Worm (Caenorhabditis elegans) whole organism, L2 larva: ENCODE results near the gene H04M03.3.

Experiments
- R02D3.7 ChIP-seq: fragments of 150-350 bp; optimal IDR thresholded peaks from 2 replicates; lab custom pipeline; 2014; ENCODE audit warnings: missing biosample characterization, missing genetic modification characterization
- ZK546.5 ChIP-seq: sonication (generic microtip); optimal IDR thresholded peaks from 2 replicates; lab custom pipeline; 2017; ENCODE audit warnings: missing biosample characterization, missing genetic modification characterization
- elt-3 ChIP-seq: sonication (generic microtip); optimal IDR thresholded peaks from 2 replicates; lab custom pipeline; 2017; ENCODE audit warnings: missing biosample characterization, missing genetic modification characterization
- nhr-11 ChIP-seq: fragments of 150-350 bp; optimal IDR thresholded peaks from 2 replicates; lab custom pipeline; 2014; ENCODE audit warnings: missing biosample characterization, missing genetic modification characterization
- nhr-23 ChIP-seq: fragments of 150-350 bp; optimal IDR thresholded peaks from 2 replicates; lab custom pipeline; 2014; ENCODE audit warnings: missing biosample characterization, missing genetic modification reagents, missing genetic modification characterization
- skn-1 ChIP-seq: sonication (generic microtip); optimal IDR thresholded peaks from 2 replicates; lab custom pipeline; 2017; ENCODE audit warnings: missing biosample characterization, missing genetic modification characterization
- sma-9 ChIP-seq, 2 experiments: fragments of 150-350 bp in 1 of 2; sonication (generic microtip) in 1 of 2; optimal IDR thresholded peaks; 2 replicates each; lab custom pipeline; 2014 to 2016; ENCODE audit warnings: missing genetic modification characterization in 2 of 2, mild to moderate bottlenecking in 1 of 2, missing biosample characterization in 1 of 2, missing compliant biosample characterization in 1 of 2, missing genetic modification reagents in 1 of 2, moderate library complexity in 1 of 2
- ztf-4 ChIP-seq: fragments of 150-350 bp; optimal IDR thresholded peaks from 2 replicates; lab custom pipeline; 2014; ENCODE audit warnings: missing biosample characterization, missing genetic modification characterization

DNA sequence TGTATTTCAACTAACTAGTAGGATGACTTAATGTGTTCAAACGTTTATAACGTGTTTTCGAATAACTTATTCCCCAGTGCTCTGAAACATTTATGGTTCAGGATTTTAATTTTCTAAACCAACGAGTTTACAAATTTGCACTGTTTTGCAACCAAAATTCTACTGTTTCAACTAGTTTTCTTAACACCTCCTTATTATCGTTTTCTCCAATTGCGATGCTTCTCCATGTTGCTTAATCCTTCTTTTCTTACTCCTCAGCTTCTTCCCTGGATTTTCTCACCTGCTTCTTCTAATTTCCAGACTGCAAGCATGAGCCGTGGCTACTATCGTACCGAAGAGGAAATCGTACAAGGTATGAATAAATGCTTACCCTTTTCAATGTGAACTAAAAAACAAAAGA is 39.0 kb downstream of the H04M03.3 start, which contains the start of gene lin-33:
- TF ChIP-seq nhr-11 (tag; lab: Kevin White, UChicago) (no peak), elt-3 (tag; lab: Kevin White, UChicago) (no peak), ztf-4 (tag; lab: Kevin White, UChicago) (no peak), sma-9 (GFP tag; optimal IDR thresholded peaks at IDR 0.05; lab: Kevin White, UChicago) (no peak), sma-9 (tag; optimal IDR thresholded peaks at IDR 0.05; lab: Kevin White, UChicago) (no peak), R02D3.7 (tag; lab: Kevin White, UChicago) (no peak), ZK546.5 (tag; lab: Kevin White, UChicago) (no peak), nhr-23 (no peak), skn-1 (tag; lab: Kevin White, UChicago) (no peak)
